Worm (Caenorhabditis elegans): ENCODE measurements around the gene fbxb-38.

- TF ChIP-seq him-1 (tag; optimal IDR thresholded peaks at IDR 0.05), result no peak
- no peak for TF ChIP-seq dao-5 (tag; optimal IDR thresholded peaks at IDR 0.05)
- no peak for TF ChIP-seq W03F9.2 (tag; optimal IDR thresholded peaks at IDR 0.05)
Observed at ce11 chrII:2177735-2178134, 9.2 kb upstream of the fbxb-38 start.
